Worm (Caenorhabditis elegans) whole organism, L1 larva: ENCODE measurements around the gene M7.8.

Experiments used
- C16A3.4 ChIP-seq: fragments of 150-350 bp; optimal IDR thresholded peaks from 2 replicates; lab custom pipeline; 2014; ENCODE audit warnings: missing biosample characterization, missing genetic modification characterization
- C34B4.2 ChIP-seq: sonication (generic microtip); optimal IDR thresholded peaks from 2 replicates; lab custom pipeline; 2017; ENCODE audit warnings: mild to moderate bottlenecking, missing genetic modification characterization, missing compliant biosample characterization
- aly-2 ChIP-seq: fragments of 150-350 bp; optimal IDR thresholded peaks from 2 replicates; lab custom pipeline; 2014; ENCODE audit warnings: missing biosample characterization, missing genetic modification characterization
- ceh-63 ChIP-seq: fragments of 200-800 bp; sonication (Bioruptor generic); optimal IDR thresholded peaks from 2 replicates; lab custom pipeline; 2018; ENCODE audit warnings: mild to moderate bottlenecking, missing genetic modification characterization, missing compliant biosample characterization
- ceh-8 ChIP-seq: fragments of 200-800 bp; sonication (Bioruptor generic); optimal IDR thresholded peaks from 2 replicates; lab custom pipeline; 2018; ENCODE audit warnings: mild to moderate bottlenecking, missing genetic modification characterization, moderate library complexity, missing compliant biosample characterization
- ceh-82 ChIP-seq, 3 experiments: fragments of 150-350 bp in 1 of 3; sonication (generic microtip) in 2 of 3; optimal IDR thresholded peaks; 2 replicates each; lab custom pipeline; 2014 to 2017; ENCODE audit warnings: missing biosample characterization in 3 of 3, missing genetic modification characterization in 3 of 3
- ceh-90 ChIP-seq: sonication (generic microtip); optimal IDR thresholded peaks from 2 replicates; lab custom pipeline; 2016; ENCODE audit warnings: missing genetic modification characterization, missing compliant biosample characterization
- ces-1 ChIP-seq: fragments of 150-350 bp; optimal IDR thresholded peaks from 2 replicates; lab custom pipeline; 2014; ENCODE audit warnings: missing biosample characterization, missing genetic modification reagents, missing genetic modification characterization
- efl-1 ChIP-seq, 4 experiments: fragments of 150-350 bp; optimal IDR thresholded peaks in 3 of 4; peaks in 1 of 4; 1 replicate in 1 of 4; 2 replicates in 3 of 4; lab custom pipeline; 2014; ENCODE audit warnings: missing biosample characterization in 2 of 4, missing genetic modification characterization in 2 of 4, missing genetic modification reagents in 2 of 4
- elt-2 ChIP-seq: sonication (generic microtip); optimal IDR thresholded peaks from 2 replicates; lab custom pipeline; 2016; ENCODE audit warnings: missing genetic modification characterization, mild to moderate bottlenecking, inconsistent platforms, missing compliant biosample characterization, missing genetic modification reagents
- elt-3 ChIP-seq, 6 experiments: fragments of 150-350 bp in 1 of 6; sonication (generic microtip); optimal IDR thresholded peaks; 2 replicates each; lab custom pipeline; 2017 to 2018; ENCODE audit warnings: missing biosample characterization in 6 of 6, missing genetic modification characterization in 6 of 6, inconsistent platforms in 1 of 6
- ets-5 ChIP-seq: fragments of 200-800 bp; sonication (Bioruptor generic); IDR thresholded peaks from 2 replicates; pipeline ENCODE4 v1.3.6; 2022; ENCODE audit warnings: missing genetic modification characterization, missing compliant biosample characterization
- fkh-4 ChIP-seq: sonication (generic microtip); optimal IDR thresholded peaks from 2 replicates; lab custom pipeline; 2016; ENCODE audit warnings: missing compliant biosample characterization, missing genetic modification characterization, borderline replicate concordance
- fos-1 ChIP-seq: fragments of 150-350 bp; optimal IDR thresholded peaks from 2 replicates; lab custom pipeline; 2014; ENCODE audit warnings: missing biosample characterization, missing genetic modification characterization
- grh-1 ChIP-seq: fragments of 200-800 bp; sonication (Bioruptor generic); IDR thresholded peaks from 2 replicates; pipeline ENCODE4 v1.3.6; 2022; ENCODE audit warnings: missing genetic modification reagents, missing genetic modification characterization, missing compliant biosample characterization
- hlh-17 ChIP-seq: fragments of 200-800 bp; sonication (Bioruptor generic); optimal IDR thresholded peaks from 2 replicates; lab custom pipeline; 2018; ENCODE audit warnings: missing genetic modification characterization, mild to moderate bottlenecking, missing compliant biosample characterization, moderate library complexity, borderline replicate concordance
- hlh-4 ChIP-seq: sonication (generic microtip); optimal IDR thresholded peaks from 2 replicates; lab custom pipeline; 2016; ENCODE audit warnings: mild to moderate bottlenecking, missing genetic modification characterization, missing compliant biosample characterization
- hpl-2 ChIP-seq: fragments of 150-350 bp; optimal IDR thresholded peaks from 2 replicates; lab custom pipeline; 2014; ENCODE audit warnings: missing biosample characterization, missing genetic modification reagents, missing genetic modification characterization
- isw-1 ChIP-seq: fragments of 200-800 bp; sonication (Bioruptor generic); IDR thresholded peaks from 2 replicates; pipeline ENCODE4 v1.3.6; 2022; ENCODE audit warnings: missing genetic modification characterization, missing compliant biosample characterization
- jun-1 ChIP-seq: fragments of 150-350 bp; optimal IDR thresholded peaks from 2 replicates; lab custom pipeline; 2014; ENCODE audit warnings: missing biosample characterization, missing genetic modification reagents, missing genetic modification characterization
- lin-13 ChIP-seq: fragments of 150-350 bp; optimal IDR thresholded peaks from 2 replicates; lab custom pipeline; 2014; ENCODE audit warnings: missing biosample characterization, missing genetic modification reagents, missing genetic modification characterization
- lin-14 ChIP-seq: fragments of 200-800 bp; sonication (Bioruptor generic); optimal IDR thresholded peaks from 2 replicates; lab custom pipeline; 2018; ENCODE audit warnings: mild to moderate bottlenecking, missing genetic modification characterization, moderate library complexity, missing compliant biosample characterization
- lin-15B ChIP-seq: fragments of 150-350 bp; sonication (generic microtip); optimal IDR thresholded peaks from 3 replicates; lab custom pipeline; 2014; ENCODE audit warnings: missing biosample characterization, missing genetic modification characterization
- lin-35 ChIP-seq, 2 experiments: fragments of 150-350 bp; optimal IDR thresholded peaks; 2 replicates each; lab custom pipeline; 2014; ENCODE audit warnings: missing biosample characterization in 2 of 2, missing genetic modification characterization in 2 of 2, missing genetic modification reagents in 2 of 2
- lin-39 ChIP-seq: fragments of 150-350 bp; optimal IDR thresholded peaks from 2 replicates; lab custom pipeline; 2014; ENCODE audit warnings: missing biosample characterization, missing genetic modification reagents, missing genetic modification characterization
- mab-9 ChIP-seq: fragments of 200-800 bp; sonication (Bioruptor generic); IDR thresholded peaks from 2 replicates; pipeline ENCODE4 v1.3.6; 2022; ENCODE audit warnings: missing genetic modification reagents, missing genetic modification characterization, missing compliant biosample characterization
- mef-2 ChIP-seq: fragments of 150-350 bp; optimal IDR thresholded peaks from 2 replicates; lab custom pipeline; 2014; ENCODE audit warnings: missing biosample characterization, missing genetic modification characterization
- mep-1 ChIP-seq: fragments of 150-350 bp; optimal IDR thresholded peaks from 2 replicates; lab custom pipeline; 2014; ENCODE audit warnings: missing biosample characterization, missing genetic modification characterization
- nhr-11 ChIP-seq: fragments of 150-350 bp; optimal IDR thresholded peaks from 2 replicates; lab custom pipeline; 2014; ENCODE audit warnings: missing biosample characterization, missing genetic modification characterization
- nhr-12 ChIP-seq: sonication (generic microtip); optimal IDR thresholded peaks from 2 replicates; lab custom pipeline; 2017; ENCODE audit warnings: missing biosample characterization, missing genetic modification characterization
- nhr-19 ChIP-seq: fragments of 200-800 bp; sonication (Bioruptor generic); conservative IDR thresholded peaks from 2 replicates; pipeline ENCODE4 v1.3.6; 2022; ENCODE audit warnings: missing genetic modification characterization, missing compliant biosample characterization
- nhr-20 ChIP-seq: sonication (generic microtip); optimal IDR thresholded peaks from 2 replicates; lab custom pipeline; 2016; ENCODE audit warnings: mild to moderate bottlenecking, missing genetic modification characterization, missing compliant biosample characterization
- nhr-28 ChIP-seq: fragments of 150-350 bp; optimal IDR thresholded peaks from 2 replicates; lab custom pipeline; 2014; ENCODE audit warnings: missing biosample characterization, missing genetic modification characterization
- nhr-71 ChIP-seq: sonication (generic microtip); optimal IDR thresholded peaks from 2 replicates; lab custom pipeline; 2016; ENCODE audit warnings: mild to moderate bottlenecking, missing genetic modification characterization, moderate library complexity, missing compliant biosample characterization
- nhr-76 ChIP-seq: sonication (generic microtip); optimal IDR thresholded peaks from 2 replicates; lab custom pipeline; 2017; ENCODE audit warnings: missing biosample characterization, missing genetic modification characterization
- nhr-77 ChIP-seq: fragments of 150-350 bp; optimal IDR thresholded peaks from 2 replicates; lab custom pipeline; 2014; ENCODE audit warnings: missing biosample characterization, missing genetic modification characterization
- nhr-90 ChIP-seq: sonication (generic microtip); optimal IDR thresholded peaks from 2 replicates; lab custom pipeline; 2016; ENCODE audit warnings: mild to moderate bottlenecking, missing genetic modification characterization, missing compliant biosample characterization; ENCODE audit not compliant: poor library complexity
- pag-3 ChIP-seq: sonication (generic microtip); optimal IDR thresholded peaks from 2 replicates; lab custom pipeline; 2017; ENCODE audit warnings: missing genetic modification characterization, mild to moderate bottlenecking, missing compliant biosample characterization, antibody characterized with exemption, borderline replicate concordance; ENCODE audit not compliant: insufficient read depth
- rnt-1 ChIP-seq: sonication (generic microtip); optimal IDR thresholded peaks from 2 replicates; lab custom pipeline; 2016; ENCODE audit warnings: mild to moderate bottlenecking, missing genetic modification characterization, moderate library complexity, missing compliant biosample characterization
- skn-1 ChIP-seq: fragments of 150-350 bp; optimal IDR thresholded peaks from 2 replicates; lab custom pipeline; 2014; ENCODE audit warnings: missing biosample characterization, missing genetic modification characterization
- snu-23 ChIP-seq: sonication (generic microtip); optimal IDR thresholded peaks from 2 replicates; lab custom pipeline; 2016; ENCODE audit warnings: missing genetic modification characterization, missing compliant biosample characterization
- sox-4 ChIP-seq: sonication (generic microtip); optimal IDR thresholded peaks from 2 replicates; lab custom pipeline; 2016; ENCODE audit warnings: missing genetic modification characterization, missing compliant biosample characterization
- sptf-1 ChIP-seq: fragments of 150-350 bp; optimal IDR thresholded peaks from 2 replicates; lab custom pipeline; 2014; ENCODE audit warnings: missing biosample characterization, missing genetic modification characterization
- sup-37 ChIP-seq: fragments of 200-800 bp; sonication (Bioruptor generic); optimal IDR thresholded peaks from 2 replicates; lab custom pipeline; 2018; ENCODE audit warnings: mild to moderate bottlenecking, missing genetic modification characterization, missing compliant biosample characterization
- swsn-7 ChIP-seq: sonication (generic microtip); optimal IDR thresholded peaks from 2 replicates; lab custom pipeline; 2016; ENCODE audit warnings: missing genetic modification characterization, missing compliant biosample characterization
- tlp-1 ChIP-seq: fragments of 150-350 bp; optimal IDR thresholded peaks from 2 replicates; lab custom pipeline; 2014; ENCODE audit warnings: missing biosample characterization, missing genetic modification characterization
- unc-130 ChIP-seq: fragments of 150-350 bp; optimal IDR thresholded peaks from 2 replicates; lab custom pipeline; 2017; ENCODE audit warnings: missing biosample characterization, missing genetic modification characterization, inconsistent platforms
- unc-30 ChIP-seq: sonication (generic microtip); optimal IDR thresholded peaks from 2 replicates; lab custom pipeline; 2017; ENCODE audit warnings: missing biosample characterization, missing genetic modification characterization
- unc-98 ChIP-seq: fragments of 200-800 bp; sonication (Bioruptor generic); IDR thresholded peaks from 2 replicates; pipeline ENCODE4 v1.3.6; 2022; ENCODE audit warnings: missing genetic modification characterization, missing compliant biosample characterization
- vab-15 ChIP-seq: sonication (generic microtip); optimal IDR thresholded peaks from 2 replicates; lab custom pipeline; 2017; ENCODE audit warnings: missing genotype, mild to moderate bottlenecking, missing genetic modification characterization, missing compliant biosample characterization
- xbp-1 ChIP-seq: sonication (generic microtip); optimal IDR thresholded peaks from 2 replicates; lab custom pipeline; 2016; ENCODE audit warnings: missing genetic modification characterization, missing compliant biosample characterization
- zag-1 ChIP-seq: fragments of 150-350 bp; optimal IDR thresholded peaks from 2 replicates; lab custom pipeline; 2014; ENCODE audit warnings: missing biosample characterization, missing genetic modification characterization
- zip-4 ChIP-seq: fragments of 200-800 bp; sonication (Bioruptor generic); optimal IDR thresholded peaks from 2 replicates; lab custom pipeline; 2018; ENCODE audit warnings: mild to moderate bottlenecking, missing genetic modification characterization, moderate library complexity, missing compliant biosample characterization
- ztf-4 ChIP-seq: fragments of 150-350 bp; optimal IDR thresholded peaks from 2 replicates; lab custom pipeline; 2014; ENCODE audit warnings: missing biosample characterization, missing genetic modification characterization

M7.8 gene

DNA sequence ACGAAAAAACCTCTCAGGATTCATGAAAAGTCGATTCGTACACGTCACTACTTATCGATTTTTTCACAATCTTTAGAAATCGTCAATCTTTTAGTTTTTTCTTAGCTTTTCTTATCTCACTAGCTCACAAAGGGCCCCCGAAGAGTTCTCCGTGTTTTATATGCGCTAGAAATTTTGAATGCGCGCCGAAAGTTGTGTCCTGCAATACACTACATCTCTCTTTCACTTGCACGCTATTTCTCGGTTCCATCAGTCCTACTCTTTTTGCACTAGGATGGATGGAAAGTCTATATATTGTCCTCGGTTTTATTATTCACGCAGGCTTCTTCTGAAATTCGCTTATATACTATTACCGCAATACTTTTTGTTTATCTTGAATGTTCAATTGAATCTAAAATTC is 30.7 kb upstream of the M7.8 start:
- TF ChIP-seq mef-2 (no peak), ceh-90 (no peak), jun-1 (tag; lab: Kevin White, UChicago) (no peak), nhr-76 (tag; lab: Kevin White, UChicago) (no peak), nhr-77 (no peak), zip-4 (no peak), xbp-1 (tag; lab: Kevin White, UChicago) (peak; percentile 54), unc-98 (GFP tag; lab: Robert Waterston, UW) (no peak), grh-1 (no peak), vab-15 (tag; lab: Kevin White, UChicago) (no peak), C34B4.2 (tag; lab: Kevin White, UChicago) (no peak), fos-1 (tag; lab: Kevin White, UChicago) (no peak), tlp-1 (tag; lab: Kevin White, UChicago) (no peak), nhr-71 (tag; lab: Kevin White, UChicago) (peak; percentile 31), nhr-12 (tag; lab: Kevin White, UChicago) (no peak), hlh-4 (tag; lab: Kevin White, UChicago) (no peak), sup-37 (GFP tag; lab: Kevin White, UChicago) (no peak), lin-35 (GFP tag; optimal IDR thresholded peaks at IDR 0.05; lab: Kevin White, UChicago) (peak; percentile 82 to 91), unc-130 (tag; lab: Kevin White, UChicago) (no peak), ceh-63 (GFP tag; lab: Kevin White, UChicago) (no peak), elt-3 (tag; optimal IDR thresholded peaks at IDR 0.05; lab: Kevin White, UChicago) (no peak), ces-1 (no peak), isw-1 (GFP tag; lab: Robert Waterston, UW) (no peak), pag-3 (tag; lab: Kevin White, UChicago) (no peak), unc-30 (no peak), sox-4 (tag; lab: Kevin White, UChicago) (no peak), nhr-28 (tag; lab: Kevin White, UChicago) (no peak), zag-1 (tag; lab: Kevin White, UChicago) (no peak), sptf-1 (tag; lab: Kevin White, UChicago) (no peak), nhr-20 (tag; lab: Kevin White, UChicago) (no peak), lin-15B (tag; lab: Kevin White, UChicago) (no peak), ztf-4 (tag; lab: Kevin White, UChicago) (no peak), fkh-4 (tag; lab: Kevin White, UChicago) (no peak), ets-5 (no peak), snu-23 (GFP tag; lab: Kevin White, UChicago) (peak; percentile 25), swsn-7 (no peak), skn-1 (no peak), elt-2 (tag; lab: Kevin White, UChicago) (no peak), mep-1 (no peak), lin-13 (GFP tag; lab: Kevin White, UChicago) (no peak), efl-1 (optimal IDR thresholded peaks at IDR 0.05; lab: Kevin White, UChicago) (peak in 1 of 2 experiments; percentile 77), efl-1 (GFP tag; optimal IDR thresholded peaks at IDR 0.05 in 1 of 2; lab: Kevin White, UChicago) (peak; percentile 86 to 98), lin-14 (GFP tag; lab: Kevin White, UChicago) (no peak), nhr-19 (GFP tag; lab: Robert Waterston, UW) (no peak), ceh-8 (GFP tag; lab: Kevin White, UChicago) (no peak), hpl-2 (GFP tag; lab: Kevin White, UChicago) (no peak), rnt-1 (tag; lab: Kevin White, UChicago) (peak; percentile 9), ceh-82 (tag; optimal IDR thresholded peaks at IDR 0.05; lab: Kevin White, UChicago) (peak in 1 of 3 experiments; percentile 22), nhr-90 (no peak), mab-9 (GFP tag; lab: Robert Waterston, UW) (no peak), C16A3.4 (tag; lab: Kevin White, UChicago) (no peak), nhr-11 (tag; lab: Kevin White, UChicago) (no peak), lin-39 (tag; lab: Kevin White, UChicago) (no peak), aly-2 (no peak), hlh-17 (GFP tag; lab: Kevin White, UChicago) (no peak)
